Worm (Caenorhabditis elegans) whole organism, late embryonic: ENCODE measurements around the gene F15D4.5.

ENCODE experiments used
- pat-9 ChIP-seq: fragments of 200-800 bp; sonication (Bioruptor generic); optimal IDR thresholded peaks from 2 replicates; lab custom pipeline; 2018; ENCODE audit warnings: mild to moderate bottlenecking, missing genetic modification characterization, moderate library complexity, missing compliant biosample characterization
- pha-4 ChIP-seq: fragments of 150-350 bp; optimal IDR thresholded peaks from 2 replicates; lab custom pipeline; 2018; ENCODE audit warnings: missing biosample characterization, missing genetic modification reagents, missing genetic modification characterization

DNA sequence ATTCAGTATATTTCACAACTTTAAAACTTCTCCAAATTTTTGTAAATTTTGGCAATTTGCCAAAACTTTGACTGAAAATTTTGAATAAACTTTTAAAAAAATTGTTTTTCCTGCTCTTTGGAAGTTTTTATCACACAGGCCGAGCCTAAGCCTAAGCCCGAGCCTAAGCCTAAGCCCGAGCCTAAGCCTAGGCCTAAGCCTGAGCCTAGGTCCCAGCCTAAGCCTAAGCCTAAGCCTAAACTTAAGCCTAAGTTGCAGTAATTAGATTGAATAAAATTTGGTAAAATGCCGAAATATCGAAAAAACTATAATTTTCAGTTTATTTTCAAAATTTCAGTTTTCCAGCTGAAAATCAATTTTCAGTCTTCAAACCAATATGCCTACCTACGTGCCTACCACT, 38.3 kb downstream of the F15D4.5 start:
- TF ChIP-seq pat-9 (no peak), pha-4 (tag; lab: Kevin White, UChicago) (no peak)
